Fruit fly (Drosophila melanogaster) Kc167 (cell line): ENCODE data around the gene Srp9.

Source experiments
- Myc ChIP-seq: fragments of >200 bp; optimal IDR thresholded peaks from 2 replicates; lab custom pipeline; 2017; ENCODE audit warnings: missing external identifiers
- Sin3A ChIP-seq: fragments of >200 bp; optimal IDR thresholded peaks from 2 replicates; lab custom pipeline; 2018; ENCODE audit warnings: missing external identifiers
- h ChIP-seq: fragments of >200 bp; optimal IDR thresholded peaks from 3 replicates; lab custom pipeline; 2018; ENCODE audit warnings: missing external identifiers
- insv ChIP-seq: fragments of >200 bp; optimal IDR thresholded peaks from 3 replicates; lab custom pipeline; 2018; ENCODE audit warnings: missing external identifiers
- psq ChIP-seq: fragments of >200 bp; optimal IDR thresholded peaks from 2 replicates; lab custom pipeline; 2017; ENCODE audit warnings: missing external identifiers
- ttk ChIP-seq: sonication (Bioruptor generic); optimal IDR thresholded peaks from 2 replicates; lab custom pipeline; 2017; ENCODE audit warnings: missing external identifiers

Gene Srp9

DNA sequence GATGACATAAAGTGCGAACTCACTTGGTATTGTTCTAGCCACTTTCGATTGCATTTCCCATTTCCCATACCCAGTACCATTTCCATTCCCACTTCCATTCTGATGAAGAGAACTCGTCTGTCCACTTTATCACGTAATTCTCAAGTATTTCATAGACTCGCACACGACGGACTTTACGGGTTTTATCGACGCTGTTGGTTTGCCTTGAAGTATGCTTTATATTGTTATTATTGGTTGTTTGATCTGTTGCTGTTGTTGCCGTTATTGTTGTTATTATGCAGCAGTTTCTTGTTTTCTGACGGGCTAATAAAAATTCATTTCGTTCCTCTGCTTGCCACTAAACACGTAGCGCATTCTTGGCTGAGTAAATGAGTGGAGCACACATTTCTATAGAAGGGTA is 16.4 kb downstream of the Srp9 start:
- TF ChIP-seq h (no peak), Myc (lab: Kevin White, UChicago) (no peak), ttk (no peak), psq (lab: Kevin White, UChicago) (no peak), insv (no peak)

DNA sequence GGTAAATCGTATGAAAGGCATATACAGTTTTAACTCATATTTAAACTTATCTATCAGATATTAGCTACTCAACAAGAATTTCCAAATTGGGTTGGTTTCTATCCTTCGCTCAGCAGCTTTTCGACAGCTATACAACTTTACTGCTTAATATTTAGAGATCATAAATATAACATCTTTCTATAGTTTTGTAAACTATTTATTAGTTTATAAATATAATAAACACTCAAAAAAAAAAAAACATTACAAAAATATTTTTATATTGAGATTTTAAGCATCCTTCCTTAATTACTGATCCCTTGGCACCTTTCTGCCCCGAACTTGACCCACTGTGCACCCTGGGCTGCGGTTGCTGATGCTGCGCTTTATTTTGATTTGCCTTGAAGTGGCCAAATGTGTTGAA is 16.8 kb downstream of the Srp9 start:
- TF ChIP-seq h = no peak
- no peak for TF ChIP-seq insv
- no peak for TF ChIP-seq psq (lab: Kevin White, UChicago)
- no peak for TF ChIP-seq Sin3A (lab: Kevin White, UChicago)
- no peak for TF ChIP-seq Myc (lab: Kevin White, UChicago)
- TF ChIP-seq ttk = no peak

DNA sequence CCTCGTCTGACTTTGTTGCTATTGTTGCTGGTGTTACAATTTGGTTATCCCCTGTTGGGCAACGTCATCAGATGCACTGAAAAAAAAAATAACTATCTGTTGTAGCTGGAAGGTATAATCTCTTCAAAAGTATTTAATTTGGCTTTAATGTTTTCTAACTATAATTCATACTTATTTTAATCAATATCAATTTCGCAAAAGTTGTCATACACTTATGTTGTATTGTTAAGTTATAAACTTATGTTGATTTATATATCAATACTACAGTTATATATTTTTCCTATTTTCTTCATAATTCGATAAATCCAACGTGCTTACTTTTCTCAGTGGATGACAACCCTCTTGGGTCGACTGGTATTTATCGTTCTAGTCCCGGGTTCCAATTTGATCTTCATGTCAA is 17.6 kb downstream of the Srp9 start:
- TF ChIP-seq psq (lab: Kevin White, UChicago) = no peak
- TF ChIP-seq ttk = no peak
- TF ChIP-seq insv = no peak
- TF ChIP-seq Sin3A (lab: Kevin White, UChicago) = no peak
- TF ChIP-seq h = no peak
- no peak for TF ChIP-seq Myc (lab: Kevin White, UChicago)

DNA sequence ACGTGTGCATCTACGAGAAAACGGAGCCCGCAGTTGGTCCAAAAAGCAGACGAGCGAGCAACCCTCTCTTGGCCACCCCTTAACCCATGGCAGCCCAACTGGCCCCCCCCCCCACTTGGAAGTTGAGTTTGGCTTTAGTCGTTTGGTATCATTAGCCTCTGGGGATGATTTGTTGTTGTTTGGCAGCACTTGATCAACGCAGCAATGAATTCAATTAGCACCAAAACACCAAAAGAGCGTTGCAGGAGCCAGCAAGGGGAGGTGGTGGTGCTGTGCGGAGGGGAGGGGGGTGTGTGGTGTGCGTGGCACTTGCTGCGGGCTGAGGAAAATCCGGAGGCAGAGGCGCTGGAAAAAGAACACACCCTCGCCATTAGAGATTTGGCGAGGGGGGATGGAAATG is 18.8 kb downstream of the Srp9 start:
- TF ChIP-seq Myc (lab: Kevin White, UChicago) = no peak
- no peak for TF ChIP-seq ttk
- TF ChIP-seq psq (lab: Kevin White, UChicago) = no peak
- no peak for TF ChIP-seq h
- TF ChIP-seq Sin3A (lab: Kevin White, UChicago) = no peak
- no peak for TF ChIP-seq insv

DNA sequence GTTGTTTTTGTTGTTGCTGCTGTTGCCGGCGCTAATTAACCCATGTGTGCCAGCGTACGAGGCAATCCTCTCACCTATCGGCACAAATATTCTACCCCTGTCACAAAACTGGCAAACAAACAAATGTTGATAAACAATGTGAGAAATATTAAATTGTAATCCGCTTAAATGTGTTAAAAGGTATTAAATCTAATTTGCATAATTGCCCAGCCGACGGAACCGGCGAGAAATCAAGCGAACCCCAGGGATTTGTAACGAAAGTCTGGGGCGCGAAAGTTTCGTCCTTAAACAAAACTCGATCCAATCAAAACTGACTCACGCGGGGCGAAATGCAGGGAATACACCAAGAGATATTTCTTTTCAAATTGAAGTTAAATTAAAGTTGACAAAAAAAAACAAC is 20.5 kb downstream of the Srp9 start:
- TF ChIP-seq h (no peak), insv (no peak), ttk (no peak), Sin3A (lab: Kevin White, UChicago) (no peak), psq (lab: Kevin White, UChicago) (no peak)

DNA sequence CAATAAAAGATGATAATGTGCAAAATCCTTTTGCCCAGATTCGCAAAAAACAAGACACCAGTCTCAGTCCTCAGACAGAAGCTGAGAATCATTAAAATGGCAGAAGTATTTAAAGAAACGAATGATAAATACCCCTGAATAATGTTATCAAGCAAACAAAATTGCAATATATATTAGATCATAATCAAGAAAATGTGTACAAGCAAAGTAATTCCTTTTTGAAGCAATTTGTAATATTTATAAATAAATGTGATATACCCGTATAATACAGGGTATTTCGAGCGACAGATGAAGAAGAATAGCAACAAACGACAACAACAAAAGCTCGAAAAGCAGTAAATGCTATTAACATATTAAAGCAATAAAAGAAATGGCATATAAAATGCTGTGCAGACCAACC is 21.9 kb downstream of the Srp9 start:
- no peak for TF ChIP-seq Sin3A (lab: Kevin White, UChicago)
- no peak for TF ChIP-seq insv
- TF ChIP-seq psq (lab: Kevin White, UChicago) = no peak
- no peak for TF ChIP-seq h
- no peak for TF ChIP-seq ttk
- TF ChIP-seq Myc (lab: Kevin White, UChicago) = no peak

DNA sequence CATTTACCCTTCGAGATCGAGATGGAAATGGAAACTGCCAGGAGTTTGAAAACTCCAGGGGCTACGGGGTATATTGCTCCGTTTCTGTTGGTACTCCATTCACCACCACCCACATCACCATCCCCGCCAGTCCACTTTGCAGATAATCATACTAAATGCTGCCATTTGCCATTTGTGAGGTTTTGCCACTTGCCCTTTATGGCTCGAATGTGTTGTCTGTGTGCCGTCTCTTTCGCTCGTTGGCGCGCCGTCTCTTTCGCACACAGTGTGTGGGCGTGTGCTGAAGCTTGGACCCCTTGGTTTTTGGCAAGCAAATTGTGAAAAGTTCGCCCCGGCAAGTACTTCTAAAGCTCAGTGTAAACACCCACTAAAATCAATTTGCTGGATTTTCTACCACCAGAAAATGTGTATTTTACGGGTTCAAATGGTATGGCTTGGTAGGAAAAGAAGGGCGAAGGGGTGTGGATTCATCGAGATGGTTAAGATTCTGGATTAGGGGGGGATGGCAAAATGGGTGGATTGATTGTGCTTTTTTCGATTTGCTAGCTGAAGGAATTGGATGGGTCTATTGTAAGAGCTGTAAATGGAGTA is 22.5 kb downstream of the Srp9 start:
- TF ChIP-seq h (no peak), Sin3A (lab: Kevin White, UChicago) (no peak), ttk (no peak), Myc (lab: Kevin White, UChicago) (no peak), insv (no peak)

DNA sequence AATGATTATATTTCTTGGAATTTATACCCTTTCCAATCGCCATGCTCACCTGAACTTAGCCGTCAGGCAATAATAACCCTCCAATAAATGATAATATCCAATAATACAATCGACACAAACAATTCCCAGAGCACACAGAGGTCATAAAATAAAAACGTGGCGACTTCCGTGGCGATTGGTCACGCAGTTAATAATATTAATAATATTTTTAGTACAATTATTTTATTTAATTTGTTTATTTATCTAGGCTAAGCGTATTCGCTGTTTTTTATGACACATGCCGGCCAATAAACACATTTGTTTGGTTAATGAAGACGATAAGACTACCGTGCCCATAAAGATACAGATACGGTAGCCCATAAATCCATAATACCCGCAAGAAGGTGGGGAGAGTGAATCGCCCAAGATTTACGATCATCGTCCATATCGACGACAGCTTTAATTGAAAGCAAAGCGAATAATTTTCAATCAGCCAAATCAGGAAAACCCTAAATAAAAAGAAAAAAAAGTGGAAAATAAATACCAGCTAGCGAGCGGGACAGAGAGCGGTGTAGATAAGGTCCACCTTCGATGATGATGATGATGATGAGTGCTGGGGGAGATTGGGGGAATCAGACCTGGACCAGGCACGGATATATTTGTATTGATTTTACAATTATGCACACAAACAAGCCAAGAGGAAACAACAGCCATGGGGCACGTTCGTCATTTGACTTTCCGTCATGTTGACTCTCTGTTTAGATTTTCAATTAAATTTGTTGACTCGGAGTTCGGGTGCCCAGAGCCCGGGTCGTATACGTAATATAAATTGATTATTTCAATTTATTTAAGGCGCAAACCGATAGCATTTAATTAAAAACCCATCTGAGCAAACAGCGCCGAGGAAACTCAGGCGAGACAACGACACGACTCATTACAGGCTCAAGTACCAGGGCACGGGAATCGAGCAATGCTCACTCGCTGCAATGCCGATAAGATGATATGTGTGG is 24.8 kb downstream of the Srp9 start:
- TF ChIP-seq h (no peak), ttk (no peak), insv (no peak), Sin3A (lab: Kevin White, UChicago) (no peak), psq (lab: Kevin White, UChicago) (no peak), Myc (lab: Kevin White, UChicago) (no peak)

DNA sequence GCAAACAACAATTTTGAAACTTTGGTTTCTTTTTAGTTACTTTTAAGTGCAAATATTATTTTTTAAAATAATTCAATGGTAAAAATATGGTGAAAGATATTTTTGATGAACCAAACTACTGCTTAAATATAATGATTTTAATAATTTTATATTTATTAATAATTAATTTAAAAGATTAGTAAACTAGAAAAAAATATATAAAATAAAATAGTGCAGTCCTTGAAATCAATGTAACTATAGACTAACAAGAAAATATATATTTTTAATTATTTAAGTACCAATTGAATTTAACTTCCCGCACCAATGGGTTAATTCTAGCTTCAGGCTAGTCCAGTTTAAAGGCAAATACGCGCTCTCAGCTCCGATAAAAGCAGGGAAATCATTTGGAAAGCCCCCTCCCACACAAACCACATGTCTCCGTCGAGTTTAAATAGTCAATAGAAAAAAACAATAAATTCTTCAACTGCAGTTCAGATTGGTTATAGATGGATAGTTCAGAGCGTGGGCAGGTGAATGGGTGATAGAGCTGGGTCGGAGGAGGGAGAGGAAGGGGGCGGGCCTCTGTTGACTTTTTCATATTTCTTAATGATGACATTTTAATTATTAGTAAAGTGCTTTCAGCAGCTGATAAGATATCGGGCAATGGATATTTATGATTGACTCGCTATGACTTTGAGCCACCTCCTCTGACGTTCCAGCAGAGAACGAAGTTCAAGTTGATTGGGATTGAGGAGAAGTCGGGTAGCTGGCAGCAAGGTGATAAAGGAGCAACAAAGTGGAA is 26.0 kb downstream of the Srp9 start:
- TF ChIP-seq h (no peak), ttk (no peak), psq (lab: Kevin White, UChicago) (no peak), insv (no peak)

DNA sequence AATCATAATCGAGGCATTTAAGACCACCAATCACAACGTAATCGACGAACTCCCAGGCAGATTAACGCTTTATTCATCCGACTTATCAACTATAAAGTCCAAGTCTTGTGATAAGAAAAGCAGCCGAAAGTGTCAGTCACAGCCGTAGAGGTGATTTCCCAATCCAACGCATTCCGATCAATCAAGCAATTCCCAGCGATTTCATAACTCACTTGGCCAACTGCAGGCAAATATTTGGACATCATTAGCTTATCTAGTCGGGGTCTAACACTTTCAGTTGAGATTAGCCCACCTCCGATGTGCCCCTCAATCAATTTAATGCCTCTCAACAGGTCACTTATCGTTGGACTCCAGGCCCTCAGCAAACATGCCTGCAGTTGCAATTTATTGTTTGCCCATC is 26.8 kb downstream of the Srp9 start:
- no peak for TF ChIP-seq h

DNA sequence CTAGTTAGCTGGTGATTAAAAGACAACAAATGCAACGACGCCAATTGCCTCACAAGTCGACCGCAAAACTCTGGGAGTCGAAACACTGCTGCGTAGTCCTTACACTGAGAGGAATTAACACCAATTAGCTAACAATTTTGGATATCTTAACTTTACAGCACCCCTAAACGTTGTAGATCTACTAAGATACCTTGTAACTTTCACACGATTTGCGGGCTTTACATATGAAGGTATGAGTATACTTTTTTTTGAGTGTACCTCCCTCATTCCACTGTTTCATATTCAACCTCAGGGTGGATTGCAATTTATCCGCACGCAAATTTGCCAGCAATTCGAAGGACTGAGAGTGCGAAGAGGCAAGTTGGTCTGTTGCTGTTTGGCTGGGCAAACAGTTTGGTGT is 27.4 kb downstream of the Srp9 start:
- no peak for TF ChIP-seq Myc (lab: Kevin White, UChicago)
- TF ChIP-seq insv = no peak
- TF ChIP-seq psq (lab: Kevin White, UChicago) = no peak
- no peak for TF ChIP-seq h
- TF ChIP-seq ttk = no peak
- TF ChIP-seq Sin3A (lab: Kevin White, UChicago) = no peak

DNA sequence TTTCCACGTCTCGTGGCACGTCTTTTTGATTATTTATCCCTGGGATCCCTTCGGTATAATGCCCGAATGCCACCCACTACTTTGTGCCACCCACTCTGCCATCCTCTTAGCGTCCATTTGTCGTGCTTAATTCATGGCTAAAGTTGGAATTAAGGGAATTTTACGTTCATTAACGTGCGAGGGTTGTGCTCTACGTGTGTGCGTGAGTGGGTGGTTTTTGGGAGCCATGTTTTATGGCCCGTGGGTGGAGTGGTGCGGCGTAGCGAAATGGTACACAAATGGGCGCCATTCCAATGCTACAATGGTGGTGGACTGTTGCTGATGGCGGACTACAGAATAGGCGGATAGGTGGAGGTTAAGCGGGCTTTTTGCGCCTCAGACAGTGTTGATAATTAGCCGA is 31.0 kb downstream of the Srp9 start:
- TF ChIP-seq psq (lab: Kevin White, UChicago) (no peak), ttk (no peak), insv (no peak), h (no peak), Myc (lab: Kevin White, UChicago) (no peak), Sin3A (lab: Kevin White, UChicago) (no peak)
